Fruit fly (Drosophila melanogaster): Measurements from ENCODE around the gene CG5938.

DNA sequence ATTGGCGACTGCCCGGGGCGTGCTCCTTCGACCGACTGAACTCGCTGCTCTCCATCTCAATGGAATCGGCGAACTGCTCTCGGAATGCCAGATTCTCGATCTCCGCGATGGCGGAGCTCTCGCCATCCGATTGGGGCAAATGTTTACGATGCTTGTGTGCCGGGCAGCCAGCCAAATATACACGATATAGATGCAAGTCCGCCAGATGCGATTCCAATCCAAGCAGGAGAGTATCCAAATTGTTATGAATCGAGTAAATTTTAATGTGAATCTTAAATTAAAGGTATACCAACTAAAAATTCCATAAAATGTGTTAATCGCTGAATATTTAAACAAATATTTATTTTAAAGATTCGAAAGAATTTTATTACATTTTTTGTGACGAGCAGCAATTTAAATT lies 26.7 kb upstream of the CG5938 start, which contains the start of gene CG5984:
- TF ChIP-seq Pif1B (GFP tag; optimal IDR thresholded peaks at IDR 0.05), result no peak
- TF ChIP-seq D1 (tag; optimal IDR thresholded peaks at IDR 0.05), result no peak
- no peak for TF ChIP-seq CG9948 (tag; optimal IDR thresholded peaks at IDR 0.05)
- TF ChIP-seq fd96Ca (GFP tag; IDR thresholded peaks at IDR 0.05), result no peak
- no peak for TF ChIP-seq CG15710 (tag; optimal IDR thresholded peaks at IDR 0.05)
- TF ChIP-seq CG8301 (tag; optimal IDR thresholded peaks at IDR 0.05), result no peak
- no peak for TF ChIP-seq CG17806 (tag; optimal IDR thresholded peaks at IDR 0.05)
- no peak for TF ChIP-seq gl (tag; optimal IDR thresholded peaks at IDR 0.05)
- TF ChIP-seq CG32121 (GFP tag; IDR thresholded peaks at IDR 0.05), result no peak
- no peak for TF ChIP-seq Pif1A (GFP tag; optimal IDR thresholded peaks at IDR 0.05)
- TF ChIP-seq Snoo (tag; optimal IDR thresholded peaks at IDR 0.05), result no peak
- TF ChIP-seq CG8159 (tag; optimal IDR thresholded peaks at IDR 0.05), result no peak
- TF ChIP-seq rn (GFP tag; IDR thresholded peaks at IDR 0.05), result no peak
